Fruit fly (Drosophila melanogaster): Measurements from ENCODE around the gene Lint-O.

Lint-O gene

dm6 chrX:2698064-2698894, at the start of gene Lint-O, which contains the start of gene Spg7 (continued):
- TF ChIP-seq da (GFP tag; optimal IDR thresholded peaks at IDR 0.05) (no peak), CG9609 (GFP tag; optimal IDR thresholded peaks at IDR 0.05) (no peak), gfzf (GFP tag; optimal IDR thresholded peaks at IDR 0.05) (no peak), nerfin-2 (GFP tag; IDR thresholded peaks at IDR 0.05; ENCODE audit: partially characterized antibody) (peak; percentile 69), CG16813 (GFP tag; IDR thresholded peaks at IDR 0.05; ENCODE audit: partially characterized antibody) (peak; percentile 74), Scr (GFP tag; IDR thresholded peaks at IDR 0.05; ENCODE audit: partially characterized antibody) (peak; percentile 76), tna (GFP tag; IDR thresholded peaks at IDR 0.05; ENCODE audit: partially characterized antibody) (peak; percentile 70), unc-4 (GFP tag; IDR thresholded peaks at IDR 0.05; ENCODE audit: partially characterized antibody) (peak; percentile 65), ato (GFP tag; IDR thresholded peaks at IDR 0.05; ENCODE audit: partially characterized antibody) (peak; percentile 73), knrl (GFP tag; IDR thresholded peaks at IDR 0.05; ENCODE audit: partially characterized antibody) (peak; percentile 65; the same call in 2 of the 3 replicates), CG11560 (tag; IDR thresholded peaks at IDR 0.05) (no peak), Doc3 (GFP tag; IDR thresholded peaks at IDR 0.05; ENCODE audit: partially characterized antibody) (peak; percentile 50; the same call in 2 of the 3 replicates), Opbp (GFP tag; IDR thresholded peaks at IDR 0.05; ENCODE audit: partially characterized antibody) (peak; percentile 84), hbn (GFP tag; IDR thresholded peaks at IDR 0.05; ENCODE audit: partially characterized antibody) (peak; percentile 44; the same call in 1 of the 2 replicates), slbo (GFP tag; IDR thresholded peaks at IDR 0.05) (no peak), CG34224 (GFP tag; IDR thresholded peaks at IDR 0.05; ENCODE audit: partially characterized antibody) (peak; percentile 83), p53 (GFP tag; optimal IDR thresholded peaks at IDR 0.05) (no peak), Usf (GFP tag; optimal IDR thresholded peaks at IDR 0.05) (no peak), hb (GFP tag; IDR thresholded peaks at IDR 0.05; ENCODE audit: partially characterized antibody) (peak; percentile 66; the same call in 2 of the 3 replicates)

dm6 chrX:2648959-2649358, 49.5 kb upstream of the Lint-O start:
- no peak for TF ChIP-seq CG18476 (GFP tag; optimal IDR thresholded peaks at IDR 0.05)
- no peak for TF ChIP-seq NC2α (GFP tag; optimal IDR thresholded peaks at IDR 0.05)
- peak; percentile 12 for TF ChIP-seq gem (tag; optimal IDR thresholded peaks at IDR 0.05)
- TF ChIP-seq nom (GFP tag; optimal IDR thresholded peaks at IDR 0.05) = peak; percentile 1
- TF ChIP-seq Asciz (GFP tag; optimal IDR thresholded peaks at IDR 0.05) = peak; percentile 5

dm6 chrX:2651128-2651527, 47.4 kb upstream of the Lint-O start:
- TF ChIP-seq lov (optimal IDR thresholded peaks at IDR 0.05) (no peak), lov (GFP tag; IDR thresholded peaks at IDR 0.05) (no peak), ac (GFP tag; optimal IDR thresholded peaks at IDR 0.05) (no peak), crol (GFP tag; IDR thresholded peaks at IDR 0.05) (peak; percentile 60), CG4854 (GFP tag; optimal IDR thresholded peaks at IDR 0.05) (no peak), CG14014 (GFP tag; IDR thresholded peaks at IDR 0.05) (no peak), Med (GFP tag) (peak; percentile 69), CG10209 (GFP tag; optimal IDR thresholded peaks at IDR 0.05) (no peak), zen (tag; optimal IDR thresholded peaks at IDR 0.05) (no peak), cg (GFP tag; optimal IDR thresholded peaks at IDR 0.05) (no peak), pita (GFP tag; optimal IDR thresholded peaks at IDR 0.05) (no peak), CG18476 (GFP tag; optimal IDR thresholded peaks at IDR 0.05) (no peak), Poxn (GFP tag; IDR thresholded peaks at IDR 0.05) (no peak), CG30020 (tag; optimal IDR thresholded peaks at IDR 0.05) (no peak), pfk (GFP tag; optimal IDR thresholded peaks at IDR 0.05) (peak; percentile 83), chinmo (GFP tag; IDR thresholded peaks at IDR 0.05; ENCODE audit: partially characterized antibody) (no peak), CG13287 (GFP tag; IDR thresholded peaks at IDR 0.05; ENCODE audit: partially characterized antibody) (no peak), unpg (GFP tag; optimal IDR thresholded peaks at IDR 0.05) (no peak)
